Worm (Caenorhabditis elegans) whole organism, L3 larva: ENCODE results near the gene catp-6.
A peak's percentile ranks its signal among the peaks of the same experiment; 100 is the strongest.

Source experiments
- R02D3.7 ChIP-seq: fragments of 150-350 bp; optimal IDR thresholded peaks from 2 replicates; lab custom pipeline; 2014; ENCODE audit warnings: missing biosample characterization, missing genetic modification characterization
- ama-1 ChIP-seq: fragments of 150-350 bp; optimal IDR thresholded peaks from 2 replicates; lab custom pipeline; 2018
- ceh-16 ChIP-seq: sonication (generic microtip); optimal IDR thresholded peaks from 2 replicates; lab custom pipeline; 2017; ENCODE audit warnings: missing biosample characterization, missing genetic modification characterization
- ceh-28 ChIP-seq: fragments of 150-350 bp; optimal IDR thresholded peaks from 2 replicates; lab custom pipeline; 2014; ENCODE audit warnings: missing biosample characterization, missing genetic modification reagents, missing genetic modification characterization
- ceh-82 ChIP-seq: fragments of 150-350 bp; optimal IDR thresholded peaks from 2 replicates; lab custom pipeline; 2014; ENCODE audit warnings: missing biosample characterization, missing genetic modification characterization
- ceh-9 ChIP-seq: sonication (generic microtip); optimal IDR thresholded peaks from 2 replicates; lab custom pipeline; 2018; ENCODE audit warnings: missing biosample characterization, missing genetic modification characterization
- daf-12 ChIP-seq: fragments of 150-350 bp; optimal IDR thresholded peaks from 2 replicates; lab custom pipeline; 2014; ENCODE audit warnings: missing biosample characterization, missing genetic modification reagents, missing genetic modification characterization
- elt-1 ChIP-seq: fragments of 150-350 bp; optimal IDR thresholded peaks from 2 replicates; lab custom pipeline; 2014; ENCODE audit warnings: missing biosample characterization, missing genetic modification characterization
- elt-2 ChIP-seq: sonication (generic microtip); optimal IDR thresholded peaks from 2 replicates; lab custom pipeline; 2016; ENCODE audit warnings: missing genetic modification reagents, mild to moderate bottlenecking, missing genetic modification characterization, missing compliant biosample characterization
- elt-3 ChIP-seq, 3 experiments: fragments of 150-350 bp in 1 of 3; sonication (generic microtip) in 2 of 3; optimal IDR thresholded peaks; 2 replicates in 2 of 3; 4 replicates in 1 of 3; lab custom pipeline; 2014 to 2017; ENCODE audit warnings: missing biosample characterization in 3 of 3, missing genetic modification characterization in 3 of 3
- fkh-2 ChIP-seq: fragments of 150-350 bp; optimal IDR thresholded peaks from 2 replicates; lab custom pipeline; 2014; ENCODE audit warnings: missing biosample characterization, missing genetic modification reagents, missing genetic modification characterization
- hmg-11 ChIP-seq: sonication (generic microtip); optimal IDR thresholded peaks from 2 replicates; lab custom pipeline; 2016; ENCODE audit warnings: missing genetic modification characterization, missing compliant biosample characterization
- lin-15B ChIP-seq: fragments of 150-350 bp; optimal IDR thresholded peaks from 2 replicates; lab custom pipeline; 2014; ENCODE audit warnings: missing biosample characterization, missing genetic modification characterization
- lin-39 ChIP-seq: fragments of 150-350 bp; optimal IDR thresholded peaks from 2 replicates; lab custom pipeline; 2018; ENCODE audit warnings: missing biosample characterization, missing genetic modification reagents, missing genetic modification characterization
- lsy-12 ChIP-seq: sonication (generic microtip); optimal IDR thresholded peaks from 2 replicates; lab custom pipeline; 2016; ENCODE audit warnings: mild to moderate bottlenecking, missing genetic modification characterization, missing compliant biosample characterization
- mdl-1 ChIP-seq: fragments of 150-350 bp; optimal IDR thresholded peaks from 2 replicates; lab custom pipeline; 2014; ENCODE audit warnings: missing biosample characterization, missing genetic modification characterization
- mml-1 ChIP-seq: fragments of 150-350 bp; sonication (generic microtip); optimal IDR thresholded peaks from 3 replicates; lab custom pipeline; 2014; ENCODE audit warnings: missing biosample characterization, missing genetic modification characterization
- nfya-1 ChIP-seq: sonication (generic microtip); optimal IDR thresholded peaks from 2 replicates; lab custom pipeline; 2017; ENCODE audit warnings: missing genetic modification characterization, mild to moderate bottlenecking, missing compliant biosample characterization, antibody characterized with exemption, moderate library complexity; ENCODE audit not compliant: insufficient read depth
- nhr-11 ChIP-seq: fragments of 150-350 bp; optimal IDR thresholded peaks from 2 replicates; lab custom pipeline; 2014; ENCODE audit warnings: missing biosample characterization, missing genetic modification characterization
- nhr-23 ChIP-seq: fragments of 150-350 bp; optimal IDR thresholded peaks from 2 replicates; lab custom pipeline; 2014; ENCODE audit warnings: missing biosample characterization, missing genetic modification reagents, missing genetic modification characterization
- nhr-25 ChIP-seq: sonication (generic microtip); optimal IDR thresholded peaks from 2 replicates; lab custom pipeline; 2017; ENCODE audit warnings: missing biosample characterization, missing genetic modification characterization
- nhr-43 ChIP-seq: sonication (generic microtip); optimal IDR thresholded peaks from 2 replicates; lab custom pipeline; 2016; ENCODE audit warnings: mild to moderate bottlenecking, missing genetic modification characterization, missing compliant biosample characterization; ENCODE audit not compliant: poor library complexity, severe bottlenecking
- nhr-67 ChIP-seq: fragments of 150-350 bp; optimal IDR thresholded peaks from 2 replicates; lab custom pipeline; 2014; ENCODE audit warnings: missing biosample characterization, missing genetic modification characterization
- nhr-77 ChIP-seq: fragments of 150-350 bp; optimal IDR thresholded peaks from 2 replicates; lab custom pipeline; 2014; ENCODE audit warnings: missing biosample characterization, missing genetic modification characterization
- pha-4 ChIP-seq: fragments of 150-350 bp; optimal IDR thresholded peaks from 2 replicates; lab custom pipeline; 2014; ENCODE audit warnings: missing biosample characterization, missing genetic modification reagents, missing genetic modification characterization
- pqm-1 ChIP-seq: fragments of 150-350 bp; optimal IDR thresholded peaks from 2 replicates; lab custom pipeline; 2017; ENCODE audit warnings: missing biosample characterization, missing genetic modification characterization, inconsistent platforms
- skn-1 ChIP-seq: fragments of 150-350 bp; optimal IDR thresholded peaks from 2 replicates; lab custom pipeline; 2014; ENCODE audit warnings: missing biosample characterization, missing genetic modification characterization
- tbx-2 ChIP-seq: sonication (generic microtip); optimal IDR thresholded peaks from 2 replicates; lab custom pipeline; 2016; ENCODE audit warnings: mild to moderate bottlenecking, missing genetic modification characterization, missing compliant biosample characterization
- unc-62 ChIP-seq: fragments of 150-350 bp; sonication (generic microtip); optimal IDR thresholded peaks from 4 replicates; lab custom pipeline; 2014; ENCODE audit warnings: missing biosample characterization, missing genetic modification reagents, missing genetic modification characterization
- zag-1 ChIP-seq: fragments of 150-350 bp; optimal IDR thresholded peaks from 2 replicates; lab custom pipeline; 2014; ENCODE audit warnings: missing biosample characterization, missing genetic modification characterization
- ztf-11 ChIP-seq: fragments of 150-350 bp; optimal IDR thresholded peaks from 2 replicates; lab custom pipeline; 2014; ENCODE audit warnings: missing biosample characterization, missing genetic modification characterization
- ztf-4 ChIP-seq: fragments of 150-350 bp; optimal IDR thresholded peaks from 2 replicates; lab custom pipeline; 2014; ENCODE audit warnings: missing biosample characterization, missing genetic modification characterization

The catp-6 gene

ce11 chrIV:9872786-9873185 is 48.4 kb upstream of the catp-6 start:
- TF ChIP-seq lsy-12 (tag; lab: Kevin White, UChicago) (no peak), skn-1 (tag; lab: Kevin White, UChicago) (peak; percentile 2), tbx-2 (tag; lab: Kevin White, UChicago) (no peak), ceh-82 (tag; lab: Kevin White, UChicago) (no peak), R02D3.7 (tag; lab: Kevin White, UChicago) (no peak), pqm-1 (tag; lab: Kevin White, UChicago) (peak; percentile 77), ama-1 (lab: Kevin White, UChicago) (no peak), nfya-1 (tag; lab: Kevin White, UChicago) (peak; percentile 57), hmg-11 (peak; percentile 29), pha-4 (peak; percentile 66), mml-1 (no peak), elt-3 (tag; optimal IDR thresholded peaks at IDR 0.05; lab: Kevin White, UChicago) (no peak), ztf-11 (tag; lab: Kevin White, UChicago) (no peak), lin-15B (tag; lab: Kevin White, UChicago) (peak; percentile 18), fkh-2 (no peak), ceh-9 (tag; lab: Kevin White, UChicago) (no peak), lin-39 (tag; lab: Kevin White, UChicago) (peak; percentile 1), elt-2 (tag; lab: Kevin White, UChicago) (peak; percentile 60), nhr-77 (tag; lab: Kevin White, UChicago) (no peak), ceh-28 (tag; lab: Kevin White, UChicago) (peak; percentile 26)

ce11 chrIV:9872210-9872609 is 47.8 kb upstream of the catp-6 start:
- TF ChIP-seq elt-1 (peak; percentile 70), zag-1 (tag; lab: Kevin White, UChicago) (no peak), hmg-11 (no peak), nhr-25 (tag; lab: Kevin White, UChicago) (peak; percentile 3)

ce11 chrIV:9869344-9869743 is 45.0 kb upstream of the catp-6 start:
- no peak for TF ChIP-seq mdl-1
- TF ChIP-seq lin-39 (tag; lab: Kevin White, UChicago): no peak
- TF ChIP-seq ztf-4: no peak
- TF ChIP-seq pha-4: peak; percentile 91

DNA sequence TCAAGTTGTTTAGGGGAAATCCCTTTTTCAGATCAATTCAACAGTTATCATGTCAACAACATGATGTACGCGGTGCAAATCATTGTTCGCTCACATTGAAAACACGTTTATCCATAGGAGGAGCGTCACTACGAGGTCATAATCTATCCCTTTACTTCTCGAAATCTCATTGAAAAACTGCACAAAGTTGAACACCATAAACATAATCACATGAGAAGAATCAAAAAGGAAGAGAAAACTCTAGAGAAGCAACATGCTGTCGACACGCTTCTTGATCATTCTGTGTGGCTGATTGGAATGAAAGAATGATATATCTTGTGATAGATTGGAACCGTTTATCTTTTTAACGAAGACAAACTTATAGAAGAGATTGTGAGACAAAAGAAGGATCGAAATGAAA is 43.5 kb upstream of the catp-6 start:
- TF ChIP-seq lin-39 (tag; lab: Kevin White, UChicago) (no peak), ceh-16 (tag; lab: Kevin White, UChicago) (no peak), nfya-1 (tag; lab: Kevin White, UChicago) (peak; percentile 29), R02D3.7 (tag; lab: Kevin White, UChicago) (no peak), nhr-43 (peak; percentile 99), nhr-23 (tag; lab: Kevin White, UChicago) (peak; percentile 99), nhr-25 (tag; lab: Kevin White, UChicago) (peak; percentile 93), unc-62 (GFP tag; lab: Kevin White, UChicago) (peak; percentile 3), daf-12 (no peak), ama-1 (lab: Kevin White, UChicago) (no peak), tbx-2 (tag; lab: Kevin White, UChicago) (peak; percentile 57), ztf-4 (peak; percentile 77), hmg-11 (no peak), nhr-11 (tag; lab: Kevin White, UChicago) (no peak), mdl-1 (peak; percentile 35), lsy-12 (tag; lab: Kevin White, UChicago) (peak; percentile 30), ztf-11 (tag; lab: Kevin White, UChicago) (no peak), ceh-28 (tag; lab: Kevin White, UChicago) (peak; percentile 48), nhr-67 (no peak), elt-3 (tag; optimal IDR thresholded peaks at IDR 0.05; lab: Kevin White, UChicago) (peak in 2 of 3 experiments; percentile 40 to 50)
- TF ChIP-seq, all 47 proteins: peak for 11

ce11 chrIV:9866865-9867264 is 42.5 kb upstream of the catp-6 start:
- no peak for TF ChIP-seq nhr-43
- TF ChIP-seq, all 47 proteins: peak for 0

DNA sequence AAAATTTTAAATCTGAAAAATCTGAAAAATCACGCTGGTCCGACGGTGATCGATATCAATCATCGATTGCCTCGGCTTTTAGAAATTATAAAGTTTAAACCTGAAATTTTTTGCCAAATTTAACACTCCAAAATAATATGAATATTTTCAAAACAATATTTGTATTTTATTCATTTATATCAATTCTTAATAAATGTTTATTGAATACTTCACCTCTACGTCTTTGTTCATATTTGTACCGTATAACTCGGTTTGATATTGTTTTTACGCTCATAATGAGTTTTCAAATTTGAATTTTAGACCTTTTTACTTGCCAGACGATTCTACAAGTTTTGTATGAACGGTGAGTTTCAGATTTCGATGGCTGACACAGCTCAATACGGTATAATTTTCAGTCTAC is 40.4 kb upstream of the catp-6 start, which contains the start of the genes K07F5.15 and K07F5.22:
Gene K07F5.15, plus strand, starts transcription at position 301 of the 400 bp plus-strand sequence.
Gene K07F5.22, plus strand, starts transcription at position 301 of the 400 bp plus-strand sequence.
- no peak for TF ChIP-seq lsy-12 (tag; lab: Kevin White, UChicago)
